Fruit fly (Drosophila melanogaster) whole organism: ENCODE data around the gene CG42450.

ENCODE experiments used
- Dll ChIP-seq: fragments of >200 bp; optimal IDR thresholded peaks from 2 replicates; lab custom pipeline; 2017
- EcR ChIP-seq, 2 experiments: fragments of >200 bp; optimal IDR thresholded peaks; 2 replicates each; lab custom pipeline; 2017; ENCODE audit warnings: missing biosample characterization in 2 of 2, missing genetic modification characterization in 2 of 2, missing genetic modification reagents in 2 of 2
- pan ChIP-seq: fragments of >200 bp; optimal IDR thresholded peaks from 2 replicates; lab custom pipeline; 2017

DNA sequence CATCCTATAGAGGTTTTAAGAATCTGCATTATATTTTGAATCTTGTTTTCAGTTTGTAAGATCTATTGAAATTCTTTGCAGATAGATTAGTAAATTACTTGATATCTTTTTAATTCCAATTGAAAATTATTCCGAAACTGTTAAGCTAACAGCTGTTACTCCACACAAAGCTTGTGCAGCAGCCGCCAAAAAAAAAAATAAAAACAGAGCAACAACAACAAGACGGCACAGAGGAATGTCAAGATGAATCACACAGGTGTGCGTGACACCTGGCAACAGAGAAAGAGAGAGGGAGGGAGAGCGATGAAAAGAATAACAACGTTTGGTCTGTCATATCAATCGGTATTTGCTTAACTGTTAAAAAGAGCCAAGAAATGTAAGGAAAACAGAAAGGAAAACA lies 21.9 kb downstream of the CG42450 start:
- TF ChIP-seq pan (lab: Kevin White, UChicago) (no peak), EcR (GFP tag; optimal IDR thresholded peaks at IDR 0.05; lab: Kevin White, UChicago) (no peak), Dll (lab: Kevin White, UChicago) (no peak)
